Fruit fly (Drosophila melanogaster) whole organism, adult: ENCODE data around the gene Cip4.

Experiments used
- CG7101 ChIP-seq: fragments of 200-800 bp; sonication (Bioruptor generic); optimal IDR thresholded peaks from 2 replicates; lab custom pipeline; 2018; ENCODE audit warnings: missing biosample characterization, mild to moderate bottlenecking, missing genetic modification characterization, moderate library complexity
- bab1 ChIP-seq: fragments of 200-800 bp; sonication (Bioruptor generic); optimal IDR thresholded peaks from 3 replicates; lab custom pipeline; 2019; ENCODE audit warnings: missing biosample characterization, mild to moderate bottlenecking, missing genetic modification characterization, moderate library complexity

Gene Cip4

DNA sequence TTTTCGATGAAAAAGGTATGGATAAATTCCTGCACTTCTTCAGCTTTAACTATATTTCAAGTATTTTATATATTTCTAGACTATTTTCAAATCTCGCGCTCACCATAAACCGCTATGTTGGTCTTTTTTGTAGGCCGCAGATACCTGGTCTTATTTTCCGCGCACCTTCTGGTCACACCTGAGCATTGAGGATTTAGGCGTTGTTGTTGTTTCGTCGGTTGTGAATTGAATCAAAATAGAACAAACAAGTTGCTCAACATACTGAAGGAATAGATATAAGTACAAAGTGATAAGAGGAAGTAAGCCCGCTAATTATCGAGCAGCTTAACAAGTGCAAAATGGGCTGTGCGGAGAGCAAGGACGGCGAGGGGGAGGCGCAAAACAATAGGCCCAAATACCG, 86.1 kb downstream of the Cip4 start, which contains the start of gene Ctl1:
Ctl1 (plus strand) TSS at position 167 of the 400 bp plus-strand sequence.
- TF ChIP-seq CG7101 (tag; lab: Kevin White, UChicago) (no peak), bab1 (GFP tag; lab: Kevin White, UChicago) (peak; percentile 23)
